Worm (Caenorhabditis elegans) whole organism, mixed stage, embryonic: Measurements from ENCODE around the gene M151.1.
A peak's percentile ranks its signal among the peaks of the same experiment; 100 is the strongest.

Source experiments
- M03D4.4 ChIP-seq: sonication (generic microtip); optimal IDR thresholded peaks from 2 replicates; lab custom pipeline; 2017; ENCODE audit warnings: mild to moderate bottlenecking, missing genetic modification characterization, missing compliant biosample characterization
- bed-3 ChIP-seq: fragments of 200-800 bp; sonication (Bioruptor generic); optimal IDR thresholded peaks from 3 replicates; lab custom pipeline; 2018; ENCODE audit warnings: mild to moderate bottlenecking, missing genetic modification characterization, moderate library complexity, missing compliant biosample characterization
- blmp-1 ChIP-seq: fragments of 150-350 bp; optimal IDR thresholded peaks from 2 replicates; lab custom pipeline; 2014; ENCODE audit warnings: missing biosample characterization, missing genetic modification characterization
- ceh-39 ChIP-seq: fragments of 150-350 bp; optimal IDR thresholded peaks from 2 replicates; lab custom pipeline; 2014; ENCODE audit warnings: missing biosample characterization, missing genetic modification characterization
- ceh-43 ChIP-seq: fragments of 200-800 bp; sonication (Bioruptor generic); optimal IDR thresholded peaks from 2 replicates; lab custom pipeline; 2018; ENCODE audit warnings: mild to moderate bottlenecking, missing genetic modification characterization, moderate library complexity, missing compliant biosample characterization
- ceh-83 ChIP-seq: fragments of 200-800 bp; sonication (Bioruptor generic); optimal IDR thresholded peaks from 2 replicates; lab custom pipeline; 2018; ENCODE audit warnings: mild to moderate bottlenecking, missing genetic modification characterization, missing compliant biosample characterization
- ces-1 ChIP-seq: fragments of 150-350 bp; optimal IDR thresholded peaks from 2 replicates; lab custom pipeline; 2014; ENCODE audit warnings: missing biosample characterization, missing genetic modification reagents, missing genetic modification characterization
- cnd-1 ChIP-seq: fragments of 200-800 bp; sonication (Bioruptor generic); optimal IDR thresholded peaks from 2 replicates; lab custom pipeline; 2018; ENCODE audit warnings: mild to moderate bottlenecking, missing genetic modification characterization, missing compliant biosample characterization
- drap-1 ChIP-seq: fragments of 200-800 bp; sonication (Bioruptor generic); optimal IDR thresholded peaks from 3 replicates; lab custom pipeline; 2018; ENCODE audit warnings: mild to moderate bottlenecking, missing genetic modification characterization, missing compliant biosample characterization
- elt-1 ChIP-seq: sonication (generic microtip); optimal IDR thresholded peaks from 2 replicates; lab custom pipeline; 2017; ENCODE audit warnings: missing genetic modification characterization, mild to moderate bottlenecking, missing compliant biosample characterization, antibody characterized with exemption, moderate library complexity, borderline replicate concordance; ENCODE audit not compliant: insufficient read depth
- elt-3 ChIP-seq: fragments of 150-350 bp; optimal IDR thresholded peaks from 2 replicates; lab custom pipeline; 2014; ENCODE audit warnings: missing biosample characterization, missing genetic modification characterization
- ham-2 ChIP-seq: fragments of 200-800 bp; sonication (Bioruptor generic); optimal IDR thresholded peaks from 2 replicates; lab custom pipeline; 2018; ENCODE audit warnings: mild to moderate bottlenecking, missing genetic modification characterization, missing compliant biosample characterization
- hlh-1 ChIP-seq: fragments of 150-350 bp; optimal IDR thresholded peaks from 2 replicates; lab custom pipeline; 2014; ENCODE audit warnings: missing biosample characterization, missing genetic modification reagents, missing genetic modification characterization
- lin-32 ChIP-seq: fragments of 200-800 bp; sonication (Bioruptor generic); optimal IDR thresholded peaks from 2 replicates; lab custom pipeline; 2018; ENCODE audit warnings: mild to moderate bottlenecking, missing genetic modification characterization, missing compliant biosample characterization
- lsy-2 ChIP-seq: fragments of 150-350 bp; optimal IDR thresholded peaks from 2 replicates; lab custom pipeline; 2014; ENCODE audit warnings: missing biosample characterization, missing genetic modification characterization
- mab-5 ChIP-seq: fragments of 150-350 bp; optimal IDR thresholded peaks from 2 replicates; lab custom pipeline; 2014; ENCODE audit warnings: missing biosample characterization, missing genetic modification characterization
- mep-1 ChIP-seq: fragments of 150-350 bp; optimal IDR thresholded peaks from 2 replicates; lab custom pipeline; 2017; ENCODE audit warnings: missing biosample characterization, missing genetic modification reagents, missing genetic modification characterization, inconsistent platforms
- mls-2 ChIP-seq: sonication (generic microtip); optimal IDR thresholded peaks from 2 replicates; lab custom pipeline; 2016; ENCODE audit warnings: mild to moderate bottlenecking, missing genetic modification characterization, moderate library complexity, missing compliant biosample characterization
- nhr-2 ChIP-seq: fragments of 150-350 bp; optimal IDR thresholded peaks from 2 replicates; lab custom pipeline; 2014; ENCODE audit warnings: missing biosample characterization, missing genetic modification characterization
- nhr-237 ChIP-seq: fragments of 150-350 bp; optimal IDR thresholded peaks from 2 replicates; lab custom pipeline; 2014; ENCODE audit warnings: missing biosample characterization, missing genetic modification characterization
- nhr-28 ChIP-seq: fragments of 150-350 bp; optimal IDR thresholded peaks from 2 replicates; lab custom pipeline; 2014; ENCODE audit warnings: missing biosample characterization, missing genetic modification characterization
- nhr-76 ChIP-seq: sonication (generic microtip); optimal IDR thresholded peaks from 2 replicates; lab custom pipeline; 2017; ENCODE audit warnings: missing biosample characterization, missing genetic modification characterization
- pha-4 ChIP-seq: fragments of 150-350 bp; optimal IDR thresholded peaks from 2 replicates; lab custom pipeline; 2018; ENCODE audit warnings: missing biosample characterization, missing genetic modification reagents, missing genetic modification characterization
- sem-2 ChIP-seq: fragments of 200-800 bp; sonication (Bioruptor generic); optimal IDR thresholded peaks from 2 replicates; lab custom pipeline; 2018; ENCODE audit warnings: mild to moderate bottlenecking, missing genetic modification characterization, missing compliant biosample characterization
- snpc-4 ChIP-seq: fragments of 150-350 bp; optimal IDR thresholded peaks from 2 replicates; lab custom pipeline; 2014; ENCODE audit warnings: missing biosample characterization, missing genetic modification characterization
- sptf-1 ChIP-seq: sonication (generic microtip); optimal IDR thresholded peaks from 2 replicates; lab custom pipeline; 2017; ENCODE audit warnings: mild to moderate bottlenecking, missing genetic modification characterization, moderate library complexity, missing compliant biosample characterization
- tbx-8 ChIP-seq: fragments of 200-800 bp; sonication (Bioruptor generic); optimal IDR thresholded peaks from 2 replicates; lab custom pipeline; 2018; ENCODE audit warnings: mild to moderate bottlenecking, missing genetic modification characterization, moderate library complexity, missing compliant biosample characterization
- unc-120 ChIP-seq: sonication (generic microtip); optimal IDR thresholded peaks from 2 replicates; lab custom pipeline; 2017; ENCODE audit warnings: missing genetic modification characterization, missing compliant biosample characterization; ENCODE audit not compliant: poor library complexity, severe bottlenecking
- unc-39 ChIP-seq: fragments of 150-350 bp; optimal IDR thresholded peaks from 2 replicates; lab custom pipeline; 2014; ENCODE audit warnings: missing biosample characterization, missing genetic modification characterization
- zip-8 ChIP-seq: fragments of 150-350 bp; optimal IDR thresholded peaks from 2 replicates; lab custom pipeline; 2014; ENCODE audit warnings: missing biosample characterization, missing genetic modification characterization
- ztf-11 ChIP-seq: fragments of 150-350 bp; optimal IDR thresholded peaks from 2 replicates; lab custom pipeline; 2014; ENCODE audit warnings: missing biosample characterization, missing genetic modification characterization

The M151.1 gene

ce11 chrII:3659776-3660175 is 18.5 kb downstream of the M151.1 start, which contains the start of gene F19B10.4:
TSS of gene F19B10.4 (plus strand) at chrII:3660076.
- TF ChIP-seq lin-32 (GFP tag; lab: Kevin White, UChicago) (no peak), cnd-1 (tag; lab: Kevin White, UChicago) (no peak), ceh-83 (GFP tag; lab: Kevin White, UChicago) (no peak), pha-4 (no peak), nhr-2 (no peak), unc-120 (no peak), mab-5 (tag; lab: Kevin White, UChicago) (no peak), elt-1 (tag; lab: Kevin White, UChicago) (no peak), M03D4.4 (tag; lab: Kevin White, UChicago) (no peak), nhr-237 (no peak), ham-2 (GFP tag; lab: Kevin White, UChicago) (no peak), sem-2 (GFP tag; lab: Kevin White, UChicago) (no peak), snpc-4 (tag; lab: Kevin White, UChicago) (no peak), blmp-1 (no peak), ceh-39 (tag; lab: Kevin White, UChicago) (no peak)

ce11 chrII:3661932-3662331 is 20.6 kb downstream of the M151.1 start, which contains the start of gene F19B10.13:
TSS of gene F19B10.13 (plus strand) at chrII:3662274.
- TF ChIP-seq ceh-39 (tag; lab: Kevin White, UChicago) (no peak), snpc-4 (tag; lab: Kevin White, UChicago) (no peak), elt-3 (tag; lab: Kevin White, UChicago) (peak; percentile 61), mls-2 (tag; lab: Kevin White, UChicago) (no peak)

ce11 chrII:3663796-3664195 is 22.5 kb downstream of the M151.1 start, which contains the start of gene F19B10.6:
TSS of gene F19B10.6 (minus strand) at chrII:3663896.
- TF ChIP-seq snpc-4 (tag; lab: Kevin White, UChicago) (no peak), hlh-1 (tag; lab: Kevin White, UChicago) (no peak), mls-2 (tag; lab: Kevin White, UChicago) (no peak), zip-8 (no peak), nhr-2 (no peak), mep-1 (tag; lab: Kevin White, UChicago) (no peak), unc-39 (tag; lab: Kevin White, UChicago) (no peak), sptf-1 (tag; lab: Kevin White, UChicago) (no peak), nhr-28 (no peak), elt-1 (tag; lab: Kevin White, UChicago) (no peak), tbx-8 (GFP tag; lab: Kevin White, UChicago) (no peak), ztf-11 (no peak), ham-2 (GFP tag; lab: Kevin White, UChicago) (no peak), drap-1 (GFP tag; lab: Kevin White, UChicago) (no peak), bed-3 (GFP tag; lab: Kevin White, UChicago) (no peak), ceh-83 (GFP tag; lab: Kevin White, UChicago) (no peak), ceh-43 (GFP tag; lab: Kevin White, UChicago) (no peak), nhr-237 (no peak), nhr-76 (tag; lab: Kevin White, UChicago) (no peak)

DNA sequence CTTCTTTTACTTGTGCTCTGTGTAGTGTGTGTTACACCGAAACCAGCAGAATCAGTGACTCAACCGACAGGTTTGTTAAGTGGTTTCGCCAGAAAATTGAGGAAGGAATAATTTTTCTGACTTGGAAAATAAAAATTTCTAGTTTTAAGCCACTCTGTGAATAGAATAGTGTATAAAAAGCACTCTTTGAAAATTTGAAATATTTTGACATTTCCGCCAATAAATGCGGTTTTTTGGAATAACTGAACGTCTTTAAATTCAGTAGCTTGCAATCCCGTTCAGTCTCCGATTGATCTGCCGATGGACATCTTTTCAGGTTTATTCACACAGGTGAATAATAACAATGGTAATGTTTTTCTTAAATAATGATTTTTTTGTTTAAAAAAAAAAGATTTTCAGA is 23.2 kb downstream of the M151.1 start, which contains the start of gene F19B10.3:
Gene F19B10.3 (plus strand): TSS at position 301 of the 400 bp plus-strand sequence.
- TF ChIP-seq elt-1 (tag; lab: Kevin White, UChicago) (no peak), ces-1 (GFP tag; lab: Kevin White, UChicago) (no peak)

DNA sequence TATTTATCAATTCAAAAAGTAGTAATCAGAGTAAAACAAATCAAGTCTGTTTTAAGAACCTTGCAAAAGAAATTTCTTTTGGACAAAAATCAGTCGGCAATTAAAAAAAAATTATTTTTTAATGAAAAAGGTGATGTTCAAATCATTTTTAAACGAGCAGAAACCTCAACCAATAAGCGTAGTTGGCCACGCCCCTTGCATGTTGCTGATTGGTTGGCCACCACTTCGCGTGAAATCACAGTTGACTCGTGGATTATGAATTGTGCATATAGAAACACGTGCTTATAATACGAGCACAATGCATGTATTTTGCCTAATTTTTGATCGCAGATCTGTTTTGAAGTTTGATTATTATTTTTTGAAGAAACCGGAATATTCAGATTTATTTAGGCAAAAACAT is 23.9 kb downstream of the M151.1 start:
- TF ChIP-seq lsy-2 (tag; lab: Kevin White, UChicago) (no peak), sem-2 (GFP tag; lab: Kevin White, UChicago) (no peak), unc-39 (tag; lab: Kevin White, UChicago) (no peak), nhr-28 (no peak), cnd-1 (tag; lab: Kevin White, UChicago) (no peak), lin-32 (GFP tag; lab: Kevin White, UChicago) (no peak), mls-2 (tag; lab: Kevin White, UChicago) (no peak), ces-1 (GFP tag; lab: Kevin White, UChicago) (no peak)
